Fruit fly (Drosophila melanogaster): ENCODE measurements around the gene lectin-21Cb.
A peak's percentile ranks its signal among the peaks of the same experiment; 100 is the strongest.

- no peak for TF ChIP-seq Sox15 (GFP tag; optimal IDR thresholded peaks at IDR 0.05)
- TF ChIP-seq CG10669 (GFP tag; optimal IDR thresholded peaks at IDR 0.05) = peak; percentile 38
- no peak for TF ChIP-seq Hr39 (GFP tag; optimal IDR thresholded peaks at IDR 0.05)
- TF ChIP-seq Smox (GFP tag; optimal IDR thresholded peaks at IDR 0.05) = no peak
- peak; percentile 14 for TF ChIP-seq dsx (GFP tag; optimal IDR thresholded peaks at IDR 0.05; ENCODE audit: poor library complexity, severe bottlenecking)
- TF ChIP-seq Blimp-1 (GFP tag; optimal IDR thresholded peaks at IDR 0.05) = no peak
- TF ChIP-seq CG16779 (tag; optimal IDR thresholded peaks at IDR 0.05) = no peak
- TF ChIP-seq CG6792 (GFP tag; optimal IDR thresholded peaks at IDR 0.05) = no peak
- peak; percentile 9 for TF ChIP-seq CG8632 (GFP tag; optimal IDR thresholded peaks at IDR 0.05)
Observed at dm6 chr2L:612778-613177, 8.2 kb downstream of the lectin-21Cb start.

All from whole organism, prepupa.